Worm (Caenorhabditis elegans) whole organism, L2 larva: ENCODE data around the gene ttbk-8.1.

Source experiments
- elt-1 ChIP-seq: fragments of 150-350 bp; optimal IDR thresholded peaks from 2 replicates; lab custom pipeline; 2014; ENCODE audit warnings: missing biosample characterization, missing genetic modification characterization
- ztf-11 ChIP-seq: sonication (generic microtip); optimal IDR thresholded peaks from 2 replicates; lab custom pipeline; 2017; ENCODE audit warnings: missing biosample characterization, missing genetic modification characterization

ce11 chrIV:13487596-13487995 lies 15.5 kb downstream of the ttbk-8.1 start:
- no peak for TF ChIP-seq ztf-11 (tag; lab: Kevin White, UChicago)
- TF ChIP-seq elt-1 (tag; lab: Kevin White, UChicago): no peak
